Worm (Caenorhabditis elegans) whole organism, L1 larva: ENCODE measurements around the gene ceh-63.
A peak's percentile ranks its signal among the peaks of the same experiment; 100 is the strongest.

ENCODE experiments used
- F16B12.6 ChIP-seq: fragments of 150-350 bp; optimal IDR thresholded peaks from 2 replicates; lab custom pipeline; 2014; ENCODE audit warnings: missing biosample characterization, missing genetic modification characterization
- aha-1 ChIP-seq: fragments of 150-350 bp; optimal IDR thresholded peaks from 2 replicates; lab custom pipeline; 2014; ENCODE audit warnings: missing biosample characterization, missing genetic modification characterization
- alr-1 ChIP-seq: fragments of 200-800 bp; sonication (Bioruptor generic); optimal IDR thresholded peaks from 2 replicates; lab custom pipeline; 2018; ENCODE audit warnings: borderline replicate concordance, mild to moderate bottlenecking, missing genetic modification characterization, missing compliant biosample characterization
- aly-2 ChIP-seq: fragments of 150-350 bp; optimal IDR thresholded peaks from 2 replicates; lab custom pipeline; 2014; ENCODE audit warnings: missing biosample characterization, missing genetic modification characterization
- ceh-88 ChIP-seq: fragments of 200-800 bp; sonication (Bioruptor generic); IDR thresholded peaks from 2 replicates; pipeline ENCODE4 v1.3.6; 2022; ENCODE audit warnings: missing genetic modification characterization, missing compliant biosample characterization
- ceh-90 ChIP-seq: sonication (generic microtip); optimal IDR thresholded peaks from 2 replicates; lab custom pipeline; 2016; ENCODE audit warnings: missing genetic modification characterization, missing compliant biosample characterization
- ces-1 ChIP-seq: fragments of 150-350 bp; optimal IDR thresholded peaks from 2 replicates; lab custom pipeline; 2014; ENCODE audit warnings: missing biosample characterization, missing genetic modification reagents, missing genetic modification characterization
- dsc-1 ChIP-seq: sonication (generic microtip); optimal IDR thresholded peaks from 2 replicates; lab custom pipeline; 2016; ENCODE audit warnings: mild to moderate bottlenecking, missing genetic modification characterization, missing compliant biosample characterization
- elt-2 ChIP-seq: sonication (generic microtip); optimal IDR thresholded peaks from 2 replicates; lab custom pipeline; 2016; ENCODE audit warnings: missing genetic modification characterization, mild to moderate bottlenecking, inconsistent platforms, missing compliant biosample characterization, missing genetic modification reagents
- ets-5 ChIP-seq: fragments of 200-800 bp; sonication (Bioruptor generic); IDR thresholded peaks from 2 replicates; pipeline ENCODE4 v1.3.6; 2022; ENCODE audit warnings: missing genetic modification characterization, missing compliant biosample characterization
- fkh-10 ChIP-seq: sonication (generic microtip); optimal IDR thresholded peaks from 2 replicates; lab custom pipeline; 2017; ENCODE audit warnings: missing biosample characterization, missing genetic modification reagents, missing genetic modification characterization
- fkh-4 ChIP-seq: sonication (generic microtip); optimal IDR thresholded peaks from 2 replicates; lab custom pipeline; 2016; ENCODE audit warnings: missing compliant biosample characterization, missing genetic modification characterization, borderline replicate concordance
- fos-1 ChIP-seq: fragments of 150-350 bp; optimal IDR thresholded peaks from 2 replicates; lab custom pipeline; 2014; ENCODE audit warnings: missing biosample characterization, missing genetic modification characterization
- hlh-17 ChIP-seq: fragments of 200-800 bp; sonication (Bioruptor generic); optimal IDR thresholded peaks from 2 replicates; lab custom pipeline; 2018; ENCODE audit warnings: missing genetic modification characterization, mild to moderate bottlenecking, missing compliant biosample characterization, moderate library complexity, borderline replicate concordance
- hlh-4 ChIP-seq: sonication (generic microtip); optimal IDR thresholded peaks from 2 replicates; lab custom pipeline; 2016; ENCODE audit warnings: mild to moderate bottlenecking, missing genetic modification characterization, missing compliant biosample characterization
- hpl-2 ChIP-seq: fragments of 150-350 bp; optimal IDR thresholded peaks from 2 replicates; lab custom pipeline; 2014; ENCODE audit warnings: missing biosample characterization, missing genetic modification reagents, missing genetic modification characterization
- irx-1 ChIP-seq: sonication (generic microtip); optimal IDR thresholded peaks from 2 replicates; lab custom pipeline; 2016; ENCODE audit warnings: missing genetic modification characterization, missing compliant biosample characterization
- jun-1 ChIP-seq: fragments of 150-350 bp; optimal IDR thresholded peaks from 2 replicates; lab custom pipeline; 2014; ENCODE audit warnings: missing biosample characterization, missing genetic modification reagents, missing genetic modification characterization
- lin-13 ChIP-seq: fragments of 150-350 bp; optimal IDR thresholded peaks from 2 replicates; lab custom pipeline; 2014; ENCODE audit warnings: missing biosample characterization, missing genetic modification reagents, missing genetic modification characterization
- lin-14 ChIP-seq: fragments of 200-800 bp; sonication (Bioruptor generic); optimal IDR thresholded peaks from 2 replicates; lab custom pipeline; 2018; ENCODE audit warnings: mild to moderate bottlenecking, missing genetic modification characterization, moderate library complexity, missing compliant biosample characterization
- lin-15B ChIP-seq: fragments of 150-350 bp; sonication (generic microtip); optimal IDR thresholded peaks from 3 replicates; lab custom pipeline; 2014; ENCODE audit warnings: missing biosample characterization, missing genetic modification characterization
- lsy-2 ChIP-seq, 2 experiments: fragments of 150-350 bp; optimal IDR thresholded peaks; 2 replicates each; lab custom pipeline; 2014; ENCODE audit warnings: missing biosample characterization in 2 of 2, missing genetic modification characterization in 2 of 2
- mep-1 ChIP-seq: fragments of 150-350 bp; optimal IDR thresholded peaks from 2 replicates; lab custom pipeline; 2014; ENCODE audit warnings: missing biosample characterization, missing genetic modification characterization
- nhr-11 ChIP-seq: fragments of 150-350 bp; optimal IDR thresholded peaks from 2 replicates; lab custom pipeline; 2014; ENCODE audit warnings: missing biosample characterization, missing genetic modification characterization
- nhr-237 ChIP-seq: fragments of 150-350 bp; optimal IDR thresholded peaks from 2 replicates; lab custom pipeline; 2014; ENCODE audit warnings: missing biosample characterization, missing genetic modification characterization
- nhr-28 ChIP-seq: fragments of 150-350 bp; optimal IDR thresholded peaks from 2 replicates; lab custom pipeline; 2014; ENCODE audit warnings: missing biosample characterization, missing genetic modification characterization
- nhr-47 ChIP-seq: sonication (generic microtip); optimal IDR thresholded peaks from 2 replicates; lab custom pipeline; 2016; ENCODE audit warnings: mild to moderate bottlenecking, missing genetic modification characterization, moderate library complexity, missing compliant biosample characterization
- nhr-71 ChIP-seq: sonication (generic microtip); optimal IDR thresholded peaks from 2 replicates; lab custom pipeline; 2016; ENCODE audit warnings: mild to moderate bottlenecking, missing genetic modification characterization, moderate library complexity, missing compliant biosample characterization
- nhr-84 ChIP-seq: sonication (generic microtip); optimal IDR thresholded peaks from 2 replicates; lab custom pipeline; 2017; ENCODE audit warnings: missing biosample characterization, missing genetic modification characterization
- nhr-85 ChIP-seq: sonication (generic microtip); peaks from one replicate; lab custom pipeline; 2016; ENCODE audit warnings: missing genetic modification characterization, inconsistent platforms, missing compliant biosample characterization
- pag-3 ChIP-seq: sonication (generic microtip); optimal IDR thresholded peaks from 2 replicates; lab custom pipeline; 2017; ENCODE audit warnings: missing genetic modification characterization, mild to moderate bottlenecking, missing compliant biosample characterization, antibody characterized with exemption, borderline replicate concordance; ENCODE audit not compliant: insufficient read depth
- pax-3 ChIP-seq: fragments of 200-800 bp; sonication (Bioruptor generic); optimal IDR thresholded peaks from 2 replicates; lab custom pipeline; 2018; ENCODE audit warnings: mild to moderate bottlenecking, missing genetic modification characterization, moderate library complexity, missing compliant biosample characterization
- rnt-1 ChIP-seq: sonication (generic microtip); optimal IDR thresholded peaks from 2 replicates; lab custom pipeline; 2016; ENCODE audit warnings: mild to moderate bottlenecking, missing genetic modification characterization, moderate library complexity, missing compliant biosample characterization
- skn-1 ChIP-seq: fragments of 150-350 bp; optimal IDR thresholded peaks from 2 replicates; lab custom pipeline; 2014; ENCODE audit warnings: missing biosample characterization, missing genetic modification characterization
- snpc-4 ChIP-seq: fragments of 150-350 bp; optimal IDR thresholded peaks from 2 replicates; lab custom pipeline; 2014; ENCODE audit warnings: missing biosample characterization, missing genetic modification characterization
- snu-23 ChIP-seq: sonication (generic microtip); optimal IDR thresholded peaks from 2 replicates; lab custom pipeline; 2016; ENCODE audit warnings: missing genetic modification characterization, missing compliant biosample characterization
- sox-4 ChIP-seq: sonication (generic microtip); optimal IDR thresholded peaks from 2 replicates; lab custom pipeline; 2016; ENCODE audit warnings: missing genetic modification characterization, missing compliant biosample characterization
- unc-130 ChIP-seq: fragments of 150-350 bp; optimal IDR thresholded peaks from 2 replicates; lab custom pipeline; 2017; ENCODE audit warnings: missing biosample characterization, missing genetic modification characterization, inconsistent platforms
- unc-30 ChIP-seq: sonication (generic microtip); optimal IDR thresholded peaks from 2 replicates; lab custom pipeline; 2017; ENCODE audit warnings: missing biosample characterization, missing genetic modification characterization
- unc-62 ChIP-seq: fragments of 150-350 bp; optimal IDR thresholded peaks from 2 replicates; lab custom pipeline; 2014; ENCODE audit warnings: missing biosample characterization, missing genetic modification reagents, missing genetic modification characterization
- vab-15 ChIP-seq: sonication (generic microtip); optimal IDR thresholded peaks from 2 replicates; lab custom pipeline; 2017; ENCODE audit warnings: missing genotype, mild to moderate bottlenecking, missing genetic modification characterization, missing compliant biosample characterization
- zag-1 ChIP-seq: fragments of 150-350 bp; optimal IDR thresholded peaks from 2 replicates; lab custom pipeline; 2014; ENCODE audit warnings: missing biosample characterization, missing genetic modification characterization
- ztf-11 ChIP-seq, 2 experiments: sonication (generic microtip); optimal IDR thresholded peaks; 2 replicates each; lab custom pipeline; 2016 to 2017; ENCODE audit warnings: missing genetic modification characterization in 2 of 2, missing biosample characterization in 1 of 2, missing compliant biosample characterization in 1 of 2
- ztf-4 ChIP-seq: fragments of 150-350 bp; optimal IDR thresholded peaks from 2 replicates; lab custom pipeline; 2014; ENCODE audit warnings: missing biosample characterization, missing genetic modification characterization

ceh-63 gene

ce11 chrX:3650100-3650809, 23.6 kb downstream of the ceh-63 start, which contains the start of the genes sax-1 and R11G1.2 (continued):
- TF ChIP-seq mep-1 (peak; percentile 80), nhr-71 (peak; percentile 71), aha-1 (tag; lab: Kevin White, UChicago) (no peak), unc-62 (GFP tag; lab: Kevin White, UChicago) (no peak), fos-1 (tag; lab: Kevin White, UChicago) (no peak), ztf-4 (tag; lab: Kevin White, UChicago) (no peak), ceh-90 (tag; lab: Kevin White, UChicago) (no peak), irx-1 (tag; lab: Kevin White, UChicago) (peak; percentile 27), unc-30 (no peak), fkh-4 (tag; lab: Kevin White, UChicago) (no peak), alr-1 (tag; lab: Kevin White, UChicago) (no peak), nhr-237 (tag; lab: Kevin White, UChicago) (no peak), zag-1 (tag; lab: Kevin White, UChicago) (no peak), ztf-11 (tag; optimal IDR thresholded peaks at IDR 0.05; lab: Kevin White, UChicago) (peak in 1 of 2 experiments; percentile 40), nhr-28 (tag; lab: Kevin White, UChicago) (no peak), elt-2 (tag; lab: Kevin White, UChicago) (peak; percentile 6), nhr-85 (tag; lab: Kevin White, UChicago) (peak; percentile 75), nhr-11 (no peak), nhr-47 (tag; lab: Kevin White, UChicago) (peak; percentile 67), ets-5 (GFP tag; lab: Robert Waterston, UW) (no peak), F16B12.6 (tag; lab: Kevin White, UChicago) (peak; percentile 89), snu-23 (GFP tag; lab: Kevin White, UChicago) (peak; percentile 64), unc-130 (no peak), ces-1 (no peak), pax-3 (tag; lab: Kevin White, UChicago) (no peak), snpc-4 (tag; lab: Kevin White, UChicago) (no peak), nhr-84 (tag; lab: Kevin White, UChicago) (no peak), fkh-10 (GFP tag; lab: Kevin White, UChicago) (no peak), lsy-2 (tag; optimal IDR thresholded peaks at IDR 0.05; lab: Kevin White, UChicago) (peak; percentile 58 to 59), lin-15B (tag; lab: Kevin White, UChicago) (no peak), hlh-17 (GFP tag; lab: Kevin White, UChicago) (no peak), sox-4 (tag; lab: Kevin White, UChicago) (no peak), jun-1 (tag; lab: Kevin White, UChicago) (no peak), aly-2 (tag; lab: Kevin White, UChicago) (no peak)

- TF ChIP-seq elt-2 (tag; lab: Kevin White, UChicago), result no peak
- peak; percentile 40 for TF ChIP-seq rnt-1
- peak; percentile 32 for TF ChIP-seq nhr-71
- no peak for TF ChIP-seq ceh-88 (GFP tag; lab: Robert Waterston, UW)
- TF ChIP-seq mep-1, result no peak
- TF ChIP-seq pax-3 (tag; lab: Kevin White, UChicago), result no peak
- peak; percentile 77 for TF ChIP-seq lin-14 (GFP tag; lab: Kevin White, UChicago)
- no peak for TF ChIP-seq unc-130
- TF ChIP-seq ztf-11 (tag; optimal IDR thresholded peaks at IDR 0.05; lab: Kevin White, UChicago), result no peak
- peak; percentile 85 for TF ChIP-seq pag-3 (tag; lab: Kevin White, UChicago)
These were observed 27.9 kb downstream of the ceh-63 start for ce11 chrX:3645924-3646323.

ce11 chrX:3644796-3645195, 29.1 kb downstream of the ceh-63 start, which contains the start of gene tmem-24:
TSS of gene tmem-24 (minus strand) at chrX:3644896.
- TF ChIP-seq hlh-4 (no peak), nhr-28 (tag; lab: Kevin White, UChicago) (no peak), irx-1 (tag; lab: Kevin White, UChicago) (no peak), F16B12.6 (tag; lab: Kevin White, UChicago) (no peak), hpl-2 (no peak), lin-13 (no peak), ceh-88 (GFP tag; lab: Robert Waterston, UW) (no peak), vab-15 (no peak), lsy-2 (tag; optimal IDR thresholded peaks at IDR 0.05; lab: Kevin White, UChicago) (no peak), pag-3 (tag; lab: Kevin White, UChicago) (no peak), skn-1 (tag; lab: Kevin White, UChicago) (no peak), dsc-1 (tag; lab: Kevin White, UChicago) (no peak)
